Worm (Caenorhabditis elegans): ENCODE measurements around the gene Y5H2B.3.

The Y5H2B.3 gene

ce11 chrV:2181738-2182137 is 6.4 kb upstream of the Y5H2B.3 start, which contains the start of gene srbc-16:
Gene srbc-16, plus strand, starts transcription at chrV:2182038.
- TF ChIP-seq C34F6.9 (tag; optimal IDR thresholded peaks at IDR 0.05) = no peak
- TF ChIP-seq nhr-77 (tag; optimal IDR thresholded peaks at IDR 0.05) = no peak
- no peak for TF ChIP-seq elt-1 (tag; optimal IDR thresholded peaks at IDR 0.05)
- TF ChIP-seq lin-39 (tag; optimal IDR thresholded peaks at IDR 0.05) = no peak
- TF ChIP-seq nhr-6 (tag; optimal IDR thresholded peaks at IDR 0.05) = no peak
- TF ChIP-seq elt-3 (tag; optimal IDR thresholded peaks at IDR 0.05) = no peak
- no peak for TF ChIP-seq nhr-237 (tag; optimal IDR thresholded peaks at IDR 0.05)
- no peak for TF ChIP-seq nhr-10 (tag; optimal IDR thresholded peaks at IDR 0.05)

ce11 chrV:2183162-2183561 is 4.9 kb upstream of the Y5H2B.3 start, which contains the start of gene cyp-33C2:
Gene cyp-33C2, plus strand, starts transcription at chrV:2183488.
- TF ChIP-seq lin-39 (tag; optimal IDR thresholded peaks at IDR 0.05) = no peak
- no peak for TF ChIP-seq ZK546.5 (tag; optimal IDR thresholded peaks at IDR 0.05)
- TF ChIP-seq blmp-1 (tag; optimal IDR thresholded peaks at IDR 0.05; ENCODE audit: insufficient read depth) = no peak
- no peak for TF ChIP-seq nhr-77 (tag; optimal IDR thresholded peaks at IDR 0.05)
- TF ChIP-seq ztf-11 (tag; optimal IDR thresholded peaks at IDR 0.05) = no peak
- TF ChIP-seq dmd-4 (tag; optimal IDR thresholded peaks at IDR 0.05) = no peak

DNA sequence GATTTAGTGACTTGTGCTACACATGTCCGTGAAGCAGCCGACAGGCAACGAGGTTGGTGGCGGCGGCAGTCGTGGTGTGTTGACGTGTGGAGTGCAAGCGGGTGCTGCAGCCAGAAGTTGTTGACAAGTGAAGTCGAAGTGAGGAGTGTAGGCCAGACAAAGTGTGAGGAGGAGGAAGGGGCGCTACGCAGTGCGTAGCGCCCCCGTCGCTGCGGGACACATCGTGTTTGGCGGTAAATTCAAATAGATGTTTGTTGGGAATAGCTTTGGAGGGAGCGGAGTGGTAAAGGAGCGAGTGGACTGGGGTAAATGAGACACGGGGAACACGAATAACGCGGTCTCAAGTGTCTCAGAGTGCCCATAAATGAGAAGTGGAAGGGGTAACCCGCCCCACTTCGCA is 2.6 kb upstream of the Y5H2B.3 start:
- TF ChIP-seq alr-1 (tag; optimal IDR thresholded peaks at IDR 0.05) (no peak), egl-27 (tag; optimal IDR thresholded peaks at IDR 0.05) (no peak), mbf-1 (tag; optimal IDR thresholded peaks at IDR 0.05) (no peak), nhr-6 (tag; optimal IDR thresholded peaks at IDR 0.05) (no peak), nhr-237 (tag; optimal IDR thresholded peaks at IDR 0.05) (no peak), peb-1 (tag; optimal IDR thresholded peaks at IDR 0.05) (no peak), lsy-2 (tag; optimal IDR thresholded peaks at IDR 0.05) (no peak), nhr-10 (tag; optimal IDR thresholded peaks at IDR 0.05) (no peak), ztf-11 (tag; optimal IDR thresholded peaks at IDR 0.05) (no peak), mdl-1 (tag; optimal IDR thresholded peaks at IDR 0.05) (no peak), sma-3 (GFP tag; optimal IDR thresholded peaks at IDR 0.05) (no peak), gmeb-1 (tag; optimal IDR thresholded peaks at IDR 0.05) (no peak), aly-2 (tag; optimal IDR thresholded peaks at IDR 0.05) (no peak), blmp-1 (tag; optimal IDR thresholded peaks at IDR 0.05; ENCODE audit: insufficient read depth) (no peak), elt-1 (tag; optimal IDR thresholded peaks at IDR 0.05) (no peak), nhr-25 (tag; optimal IDR thresholded peaks at IDR 0.05) (no peak), sma-9 (GFP tag; optimal IDR thresholded peaks at IDR 0.05) (no peak), sma-9 (tag; optimal IDR thresholded peaks at IDR 0.05) (no peak), C34F6.9 (tag; optimal IDR thresholded peaks at IDR 0.05) (no peak), crh-2 (tag; optimal IDR thresholded peaks at IDR 0.05) (no peak), ztf-1 (GFP tag; conservative IDR thresholded peaks at IDR 0.05) (no peak)

DNA sequence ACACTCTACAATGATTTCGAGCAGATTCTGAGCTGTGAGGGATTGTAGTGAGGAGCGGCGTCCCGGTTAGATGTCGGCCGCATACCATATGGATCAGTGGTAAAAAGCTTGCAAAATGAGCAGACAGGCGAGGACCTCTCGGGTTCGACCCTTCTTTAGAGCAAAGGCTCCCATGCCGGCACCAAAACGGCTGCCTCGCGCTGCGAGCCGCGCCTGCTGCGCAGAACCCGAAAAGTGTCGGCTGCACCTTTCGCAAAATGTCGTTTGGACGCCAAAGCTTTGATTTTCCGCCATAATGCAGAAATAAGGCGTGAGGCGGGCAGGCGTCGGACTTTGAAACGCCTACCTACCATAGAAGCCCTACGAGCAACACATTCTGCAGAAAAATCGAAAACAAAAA is 2.3 kb downstream of the Y5H2B.3 start:
- no peak for TF ChIP-seq nhr-77 (tag; optimal IDR thresholded peaks at IDR 0.05)
- TF ChIP-seq R02D3.7 (tag; optimal IDR thresholded peaks at IDR 0.05) = no peak
- TF ChIP-seq elt-3 (tag; optimal IDR thresholded peaks at IDR 0.05) = no peak
- TF ChIP-seq dmd-4 (tag; optimal IDR thresholded peaks at IDR 0.05) = no peak

- TF ChIP-seq snpc-4 (tag; optimal IDR thresholded peaks at IDR 0.05) = no peak
- no peak for TF ChIP-seq nhr-129 (tag; optimal IDR thresholded peaks at IDR 0.05)
- TF ChIP-seq mab-5 (tag; optimal IDR thresholded peaks at IDR 0.05) = no peak
- no peak for TF ChIP-seq alr-1 (tag; optimal IDR thresholded peaks at IDR 0.05)
- no peak for TF ChIP-seq fos-1 (tag; optimal IDR thresholded peaks at IDR 0.05)
- no peak for TF ChIP-seq aly-2 (tag; optimal IDR thresholded peaks at IDR 0.05)
- no peak for TF ChIP-seq unc-62 (GFP tag; optimal IDR thresholded peaks at IDR 0.05)
- no peak for TF ChIP-seq elt-3 (tag; optimal IDR thresholded peaks at IDR 0.05)
- TF ChIP-seq peb-1 (tag; optimal IDR thresholded peaks at IDR 0.05) = no peak
- TF ChIP-seq unc-39 (tag; optimal IDR thresholded peaks at IDR 0.05) = no peak
- no peak for TF ChIP-seq lin-11 (tag; optimal IDR thresholded peaks at IDR 0.05)
- no peak for TF ChIP-seq nhr-11 (tag; optimal IDR thresholded peaks at IDR 0.05)
- TF ChIP-seq ztf-4 (tag; optimal IDR thresholded peaks at IDR 0.05) = no peak
- TF ChIP-seq crh-2 (tag; optimal IDR thresholded peaks at IDR 0.05) = no peak
- no peak for TF ChIP-seq nhr-21 (tag; optimal IDR thresholded peaks at IDR 0.05)
- no peak for TF ChIP-seq nhr-23 (tag; optimal IDR thresholded peaks at IDR 0.05)
- no peak for TF ChIP-seq R02D3.7 (tag; optimal IDR thresholded peaks at IDR 0.05)
- TF ChIP-seq ztf-1 (GFP tag; conservative IDR thresholded peaks at IDR 0.05) = no peak
- no peak for TF ChIP-seq ceh-82 (tag; optimal IDR thresholded peaks at IDR 0.05)
Measured at ce11 chrV:2191122-2191521, 3.0 kb downstream of the Y5H2B.3 start, which contains the start of gene srbc-42. Gene srbc-42, minus strand, starts transcription at chrV:2191222.

Measured in whole organism, L2 larva.